Worm (Caenorhabditis elegans): Measurements from ENCODE around the gene rgs-1.
"Not testable (repeated sequence)": the region's sequence is repeated elsewhere in the genome, so short reads cannot be mapped to it uniquely, and the experiment has no call there.

rgs-1 gene

ce11 chrIII:10053312-10053711 lies 37.0 kb upstream of the rgs-1 start, which contains the start of gene T16G12.12:
TSS of gene T16G12.12 (plus strand) at chrIII:10053612.
- TF ChIP-seq mab-5, sptf-1, lin-13 (tag; optimal IDR thresholded peaks at IDR 0.05): not testable (repeated sequence)

ce11 chrIII:10050321-10050720 lies 34.0 kb upstream of the rgs-1 start, which contains the start of gene T16G12.3:
TSS of gene T16G12.3 (plus strand) at chrIII:10050621.
- not testable (repeated sequence) for TF ChIP-seq cnd-1 (tag; optimal IDR thresholded peaks at IDR 0.05); ceh-43 (GFP tag; optimal IDR thresholded peaks at IDR 0.05); blmp-1 (tag; optimal IDR thresholded peaks at IDR 0.05)

ce11 chrIII:10049682-10050081 lies 33.3 kb upstream of the rgs-1 start, which contains the start of gene T16G12.1:
TSS of gene T16G12.1 (minus strand) at chrIII:10049857.
- no peak for TF ChIP-seq sptf-1 (tag; optimal IDR thresholded peaks at IDR 0.05)
- TF ChIP-seq nhr-28 (tag; optimal IDR thresholded peaks at IDR 0.05), result no peak
- TF ChIP-seq sem-2 (GFP tag; optimal IDR thresholded peaks at IDR 0.05), result no peak
- no peak for TF ChIP-seq snpc-4 (tag; optimal IDR thresholded peaks at IDR 0.05)

- no peak for TF ChIP-seq ceh-83 (GFP tag; optimal IDR thresholded peaks at IDR 0.05)
- TF ChIP-seq mab-5 (tag; optimal IDR thresholded peaks at IDR 0.05), result no peak
- TF ChIP-seq lsy-2 (tag; optimal IDR thresholded peaks at IDR 0.05), result no peak
- TF ChIP-seq nhr-12 (tag; optimal IDR thresholded peaks at IDR 0.05), result no peak
- no peak for TF ChIP-seq lin-13 (tag; optimal IDR thresholded peaks at IDR 0.05)
- no peak for TF ChIP-seq drap-1 (GFP tag; optimal IDR thresholded peaks at IDR 0.05)
- TF ChIP-seq blmp-1 (tag; optimal IDR thresholded peaks at IDR 0.05), result no peak
- no peak for TF ChIP-seq sem-2 (GFP tag; optimal IDR thresholded peaks at IDR 0.05)
- TF ChIP-seq mls-2 (tag; optimal IDR thresholded peaks at IDR 0.05), result no peak
- TF ChIP-seq nhr-2 (tag; optimal IDR thresholded peaks at IDR 0.05), result no peak
- TF ChIP-seq ces-1 (GFP tag; optimal IDR thresholded peaks at IDR 0.05), result no peak
- no peak for TF ChIP-seq ceh-43 (GFP tag; optimal IDR thresholded peaks at IDR 0.05)
- no peak for TF ChIP-seq ceh-39 (tag; optimal IDR thresholded peaks at IDR 0.05)
- TF ChIP-seq tbx-8 (GFP tag; optimal IDR thresholded peaks at IDR 0.05), result no peak
- no peak for TF ChIP-seq lin-32 (GFP tag; optimal IDR thresholded peaks at IDR 0.05)
- no peak for TF ChIP-seq unc-39 (tag; optimal IDR thresholded peaks at IDR 0.05)
- TF ChIP-seq ham-2 (GFP tag; optimal IDR thresholded peaks at IDR 0.05), result no peak
- TF ChIP-seq unc-120 (tag; optimal IDR thresholded peaks at IDR 0.05; ENCODE audit: poor library complexity, severe bottlenecking), result no peak
- no peak for TF ChIP-seq bed-3 (GFP tag; optimal IDR thresholded peaks at IDR 0.05)
- TF ChIP-seq hlh-1 (tag; optimal IDR thresholded peaks at IDR 0.05), result no peak
These were observed 23.7 kb upstream of the rgs-1 start, which contains the start of gene T16G12.7 for ce11 chrIII:10040013-10040412. TSS of gene T16G12.7 (minus strand) at chrIII:10040113.

ce11 chrIII:10037150-10037549 lies 20.8 kb upstream of the rgs-1 start, which contains the start of gene M04D8.7:
TSS of gene M04D8.7 (plus strand) at chrIII:10037450.
- TF ChIP-seq elt-3 (tag; optimal IDR thresholded peaks at IDR 0.05) (no peak), zip-8 (tag; optimal IDR thresholded peaks at IDR 0.05) (no peak), tbx-8 (GFP tag; optimal IDR thresholded peaks at IDR 0.05) (no peak), mep-1 (tag; optimal IDR thresholded peaks at IDR 0.05) (no peak), unc-120 (tag; optimal IDR thresholded peaks at IDR 0.05; ENCODE audit: poor library complexity, severe bottlenecking) (no peak), ceh-83 (GFP tag; optimal IDR thresholded peaks at IDR 0.05) (no peak), nhr-28 (tag; optimal IDR thresholded peaks at IDR 0.05) (no peak), elt-1 (tag; optimal IDR thresholded peaks at IDR 0.05; ENCODE audit: borderline replicate concordance, insufficient read depth) (no peak), bed-3 (GFP tag; optimal IDR thresholded peaks at IDR 0.05) (no peak), nhr-12 (tag; optimal IDR thresholded peaks at IDR 0.05) (no peak), drap-1 (GFP tag; optimal IDR thresholded peaks at IDR 0.05) (no peak), mls-2 (tag; optimal IDR thresholded peaks at IDR 0.05) (no peak), pha-4 (tag; optimal IDR thresholded peaks at IDR 0.05) (no peak), blmp-1 (tag; optimal IDR thresholded peaks at IDR 0.05) (no peak)

- TF ChIP-seq mab-5 (tag; optimal IDR thresholded peaks at IDR 0.05) (no peak), nhr-237 (tag; optimal IDR thresholded peaks at IDR 0.05) (no peak), flh-1 (GFP tag; optimal IDR thresholded peaks at IDR 0.05) (no peak), pha-4 (tag; optimal IDR thresholded peaks at IDR 0.05) (no peak), sptf-1 (tag; optimal IDR thresholded peaks at IDR 0.05) (no peak), cnd-1 (tag; optimal IDR thresholded peaks at IDR 0.05) (no peak), nhr-76 (tag; optimal IDR thresholded peaks at IDR 0.05) (no peak), elt-3 (tag; optimal IDR thresholded peaks at IDR 0.05) (no peak), ham-2 (GFP tag; optimal IDR thresholded peaks at IDR 0.05) (no peak), ces-1 (GFP tag; optimal IDR thresholded peaks at IDR 0.05) (no peak), ceh-43 (GFP tag; optimal IDR thresholded peaks at IDR 0.05) (no peak), elt-1 (tag; optimal IDR thresholded peaks at IDR 0.05; ENCODE audit: borderline replicate concordance, insufficient read depth) (no peak), lin-32 (GFP tag; optimal IDR thresholded peaks at IDR 0.05) (no peak), ztf-11 (tag; optimal IDR thresholded peaks at IDR 0.05) (no peak), nhr-2 (tag; optimal IDR thresholded peaks at IDR 0.05) (no peak), lin-13 (tag; optimal IDR thresholded peaks at IDR 0.05) (no peak), nhr-28 (tag; optimal IDR thresholded peaks at IDR 0.05) (no peak), M03D4.4 (tag; optimal IDR thresholded peaks at IDR 0.05) (no peak), blmp-1 (tag; optimal IDR thresholded peaks at IDR 0.05) (no peak)
These were observed 19.4 kb upstream of the rgs-1 start, which contains the start of gene xbx-3 for ce11 chrIII:10035783-10036182. TSS of gene xbx-3 (plus strand) at chrIII:10035945.
